Fruit fly (Drosophila melanogaster): Measurements from ENCODE around the gene Tango10.

Tango10 gene

DNA sequence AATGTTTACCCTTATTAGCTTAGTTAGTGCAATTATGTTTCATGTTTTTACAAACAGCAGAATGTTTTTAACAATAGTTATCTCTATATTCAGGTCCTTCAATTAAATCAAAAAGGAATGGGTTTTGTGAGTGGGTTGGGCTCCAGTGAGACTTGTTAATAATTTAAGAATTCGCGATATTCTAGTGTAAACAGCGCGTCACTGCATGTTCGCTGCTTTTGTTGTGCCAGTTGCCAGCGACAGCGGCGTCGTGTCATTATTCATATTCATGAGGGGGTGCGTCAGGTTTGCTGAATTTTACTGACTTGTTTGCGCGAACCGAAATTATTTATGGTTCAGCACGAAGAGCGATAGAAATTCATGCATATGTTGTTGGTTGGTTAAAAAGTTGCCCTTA is 4.8 kb upstream of the Tango10 start, which contains the start of gene Amun (continued):
- TF ChIP-seq CG6683 (GFP tag; optimal IDR thresholded peaks at IDR 0.05) (no peak), CG12942 (GFP tag; optimal IDR thresholded peaks at IDR 0.05) (no peak), CG16815 (GFP tag; optimal IDR thresholded peaks at IDR 0.05) (no peak), CG3995 (GFP tag; optimal IDR thresholded peaks at IDR 0.05) (no peak), cg (GFP tag; optimal IDR thresholded peaks at IDR 0.05) (no peak), CG17328 (GFP tag; IDR thresholded peaks at IDR 0.05) (no peak), tgo (GFP tag; IDR thresholded peaks at IDR 0.05) (no peak), ranshi (GFP tag; IDR thresholded peaks at IDR 0.05) (peak; percentile 21; the same call in 1 of the 2 replicates), ERR (GFP tag; optimal IDR thresholded peaks at IDR 0.05) (no peak), tll (GFP tag; optimal IDR thresholded peaks at IDR 0.05) (no peak), ash1 (GFP tag; optimal IDR thresholded peaks at IDR 0.05) (peak; percentile 19), Six4 (GFP tag; optimal IDR thresholded peaks at IDR 0.05) (no peak), seq (GFP tag; IDR thresholded peaks at IDR 0.05) (no peak), ro (GFP tag; IDR thresholded peaks at IDR 0.05) (no peak), tap (tag; optimal IDR thresholded peaks at IDR 0.05) (no peak), Ada2b (GFP tag; IDR thresholded peaks at IDR 0.05) (peak; percentile 45; the same call in 1 of the 2 replicates), ap (GFP tag; IDR thresholded peaks at IDR 0.05) (no peak), crol (GFP tag; IDR thresholded peaks at IDR 0.05) (no peak), CG9215 (GFP tag; IDR thresholded peaks at IDR 0.05) (peak; percentile 18; the same call in 1 of the 2 replicates), CG9727 (GFP tag; optimal IDR thresholded peaks at IDR 0.05) (no peak), HmgZ (tag; optimal IDR thresholded peaks at IDR 0.05) (no peak), CG4617 (GFP tag; optimal IDR thresholded peaks at IDR 0.05; ENCODE audit: borderline replicate concordance) (no peak), CG10565 (GFP tag; optimal IDR thresholded peaks at IDR 0.05) (no peak), CG5953 (GFP tag; IDR thresholded peaks at IDR 0.05) (no peak), pros (GFP tag; optimal IDR thresholded peaks at IDR 0.05) (no peak), CG12071 (GFP tag; optimal IDR thresholded peaks at IDR 0.05) (peak; percentile 31), ewg (GFP tag; optimal IDR thresholded peaks at IDR 0.05) (peak; percentile 6), Med (GFP tag) (peak; percentile 75), NC2α (GFP tag; optimal IDR thresholded peaks at IDR 0.05) (no peak), unc-4 (GFP tag; IDR thresholded peaks at IDR 0.05; ENCODE audit: partially characterized antibody) (no peak), dati (GFP tag; IDR thresholded peaks at IDR 0.05) (no peak), grn (GFP tag; optimal IDR thresholded peaks at IDR 0.05) (no peak), pho (GFP tag; optimal IDR thresholded peaks at IDR 0.05) (peak; percentile 21), gem (tag; optimal IDR thresholded peaks at IDR 0.05) (peak; percentile 32), hb (GFP tag; IDR thresholded peaks at IDR 0.05; ENCODE audit: partially characterized antibody) (no peak), zen (tag; optimal IDR thresholded peaks at IDR 0.05) (no peak), sc (optimal IDR thresholded peaks at IDR 0.05) (no peak), sc (GFP tag; optimal IDR thresholded peaks at IDR 0.05) (no peak), CG14710 (tag; optimal IDR thresholded peaks at IDR 0.05) (no peak), CG6654 (GFP tag; optimal IDR thresholded peaks at IDR 0.05) (no peak), CG10431 (GFP tag; optimal IDR thresholded peaks at IDR 0.05) (no peak), Nf-YA (GFP tag; IDR thresholded peaks at IDR 0.05) (no peak), lmd (GFP tag; IDR thresholded peaks at IDR 0.05) (peak; percentile 45; the same call in 1 of the 2 replicates), CG2120 (GFP tag; optimal IDR thresholded peaks at IDR 0.05) (peak; percentile 62), luna (GFP tag; optimal IDR thresholded peaks at IDR 0.05) (no peak), CG4854 (GFP tag; optimal IDR thresholded peaks at IDR 0.05) (no peak), sob (GFP tag; IDR thresholded peaks at IDR 0.05) (peak; percentile 28), CG9797 (GFP tag; optimal IDR thresholded peaks at IDR 0.05) (no peak), Bgb (GFP tag; IDR thresholded peaks at IDR 0.05; ENCODE audit: partially characterized antibody) (no peak), HLH54F (GFP tag; optimal IDR thresholded peaks at IDR 0.05) (peak; percentile 24), Scr (GFP tag; IDR thresholded peaks at IDR 0.05; ENCODE audit: partially characterized antibody) (no peak), Lpt (GFP tag; optimal IDR thresholded peaks at IDR 0.05) (no peak)
